Worm (Caenorhabditis elegans): Measurements from ENCODE around the gene F10G2.10.
"Not testable (repeated sequence)": the region's sequence is repeated elsewhere in the genome, so short reads cannot be mapped to it uniquely, and the experiment has no call there.

Gene F10G2.10

ce11 chrV:7297263-7297662, 24.8 kb upstream of the F10G2.10 start, which contains the start of gene srj-32:
Gene srj-32, minus strand, starts transcription at chrV:7297363.
- TF ChIP-seq nhr-85 (tag): no peak
- TF ChIP-seq efl-3 (GFP tag; optimal IDR thresholded peaks at IDR 0.05): no peak
- no peak for TF ChIP-seq irx-1 (tag; optimal IDR thresholded peaks at IDR 0.05)
- no peak for TF ChIP-seq lin-14 (GFP tag; optimal IDR thresholded peaks at IDR 0.05)
- TF ChIP-seq mdl-1 (tag; optimal IDR thresholded peaks at IDR 0.05): no peak
- TF ChIP-seq elt-3 (tag; optimal IDR thresholded peaks at IDR 0.05): no peak
- no peak for TF ChIP-seq lsy-2 (tag; optimal IDR thresholded peaks at IDR 0.05)
- no peak for TF ChIP-seq tlp-1 (tag; optimal IDR thresholded peaks at IDR 0.05)
- TF ChIP-seq fkh-8 (tag; optimal IDR thresholded peaks at IDR 0.05): no peak
- no peak for TF ChIP-seq fos-1 (tag; optimal IDR thresholded peaks at IDR 0.05)
- TF ChIP-seq jun-1 (tag; optimal IDR thresholded peaks at IDR 0.05): no peak
- TF ChIP-seq pax-3 (tag; optimal IDR thresholded peaks at IDR 0.05): no peak
- no peak for TF ChIP-seq pqm-1 (tag; optimal IDR thresholded peaks at IDR 0.05)
- TF ChIP-seq fkh-4 (tag; optimal IDR thresholded peaks at IDR 0.05; ENCODE audit: borderline replicate concordance): no peak
- no peak for TF ChIP-seq hlh-4 (tag; optimal IDR thresholded peaks at IDR 0.05)

- TF ChIP-seq ceh-8 (GFP tag; optimal IDR thresholded peaks at IDR 0.05): no peak
- no peak for TF ChIP-seq F16B12.6 (tag; optimal IDR thresholded peaks at IDR 0.05)
- no peak for TF ChIP-seq ceh-90 (tag; optimal IDR thresholded peaks at IDR 0.05)
Observed at ce11 chrV:7298463-7298862, 23.6 kb upstream of the F10G2.10 start, which contains the start of gene F07G11.3. Gene F07G11.3, plus strand, starts transcription at chrV:7298763.

ce11 chrV:7304506-7304905, 17.5 kb upstream of the F10G2.10 start, which contains the start of gene F07G11.2:
Gene F07G11.2, plus strand, starts transcription at chrV:7304806.
- not testable (repeated sequence) for TF ChIP-seq snu-23 (GFP tag; optimal IDR thresholded peaks at IDR 0.05); Y116A8C.19 (tag; optimal IDR thresholded peaks at IDR 0.05; ENCODE audit: borderline replicate concordance); lin-35 (GFP tag; optimal IDR thresholded peaks at IDR 0.05)

- TF ChIP-seq efl-1 (optimal IDR thresholded peaks at IDR 0.05): no peak
- peak in 1 of 2 experiments; percentile 28 for TF ChIP-seq efl-1 (GFP tag; optimal IDR thresholded peaks at IDR 0.05 in 1 of 2)
- TF ChIP-seq nhr-71 (tag; optimal IDR thresholded peaks at IDR 0.05): no peak
Observed at ce11 chrV:7307089-7307488, 14.9 kb upstream of the F10G2.10 start, which contains the start of gene F07G11.1. Gene F07G11.1, plus strand, starts transcription at chrV:7307389.

- TF ChIP-seq nhr-19 (GFP tag; conservative IDR thresholded peaks at IDR 0.05) (no peak), skn-1 (tag; optimal IDR thresholded peaks at IDR 0.05) (no peak), lin-13 (GFP tag; optimal IDR thresholded peaks at IDR 0.05) (no peak), ceh-90 (tag; optimal IDR thresholded peaks at IDR 0.05) (no peak), nhr-71 (tag; optimal IDR thresholded peaks at IDR 0.05) (no peak), nhr-77 (tag; optimal IDR thresholded peaks at IDR 0.05) (no peak), ceh-63 (GFP tag; optimal IDR thresholded peaks at IDR 0.05) (no peak), hlh-4 (tag; optimal IDR thresholded peaks at IDR 0.05) (no peak), hlh-17 (GFP tag; optimal IDR thresholded peaks at IDR 0.05; ENCODE audit: borderline replicate concordance) (no peak), mdl-1 (tag; optimal IDR thresholded peaks at IDR 0.05) (no peak), egl-27 (tag; optimal IDR thresholded peaks at IDR 0.05) (no peak), sup-37 (GFP tag; optimal IDR thresholded peaks at IDR 0.05) (no peak)
Observed at ce11 chrV:7313233-7313632, 8.8 kb upstream of the F10G2.10 start, which contains the start of gene srx-6. Gene srx-6, minus strand, starts transcription at chrV:7313333.

- TF ChIP-seq efl-1 (optimal IDR thresholded peaks at IDR 0.05) (no peak), efl-1 (GFP tag; optimal IDR thresholded peaks at IDR 0.05 in 1 of 2) (peak in 1 of 2 experiments; percentile 17), dsc-1 (tag; optimal IDR thresholded peaks at IDR 0.05) (no peak)
Observed at ce11 chrV:7320909-7321308, 1.1 kb upstream of the F10G2.10 start, which contains the start of gene lmd-4. Gene lmd-4, minus strand, starts transcription at chrV:7321009.

Data from whole organism, L1 larva.